Worm (Caenorhabditis elegans): Measurements from ENCODE around the gene clec-74.
"Not testable (repeated sequence)": the region's sequence is repeated elsewhere in the genome, so short reads cannot be mapped to it uniquely, and the experiment has no call there.

Gene clec-74

DNA sequence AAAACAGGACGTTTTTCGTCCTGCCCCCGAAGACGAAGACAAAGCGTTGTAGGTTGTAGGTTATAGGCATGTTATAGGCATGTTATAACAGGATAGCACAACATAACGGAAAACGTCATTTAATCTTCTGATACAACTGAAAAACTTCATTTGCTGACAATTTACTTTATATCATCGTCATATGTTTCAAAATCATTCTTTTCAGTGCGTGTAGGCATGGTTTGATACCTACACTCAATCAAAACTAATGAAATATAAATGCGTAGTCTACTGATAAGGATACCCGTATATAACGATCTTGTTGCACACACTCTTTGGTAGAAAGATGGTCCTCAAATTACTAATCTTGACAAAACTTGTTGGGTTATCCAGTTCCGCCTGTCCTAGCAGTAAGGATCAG is at the start of gene clec-74:
Gene clec-74, plus strand, starts transcription at position 301 of the 400 bp plus-strand sequence.
- TF ChIP-seq K09A11.1 (tag; optimal IDR thresholded peaks at IDR 0.05; ENCODE audit: insufficient read depth), result no peak
- TF ChIP-seq odd-2 (tag; optimal IDR thresholded peaks at IDR 0.05), result no peak
- no peak for TF ChIP-seq tbx-2 (tag; optimal IDR thresholded peaks at IDR 0.05)
- no peak for TF ChIP-seq madf-2 (tag; optimal IDR thresholded peaks at IDR 0.05)
- TF ChIP-seq syd-9 (tag; optimal IDR thresholded peaks at IDR 0.05), result no peak
- TF ChIP-seq zip-5 (tag; optimal IDR thresholded peaks at IDR 0.05), result no peak
- TF ChIP-seq sox-4 (tag; optimal IDR thresholded peaks at IDR 0.05), result no peak
- TF ChIP-seq ceh-6 (GFP tag; optimal IDR thresholded peaks at IDR 0.05), result no peak
- no peak for TF ChIP-seq hlh-8 (tag; optimal IDR thresholded peaks at IDR 0.05)
- no peak for TF ChIP-seq pqm-1 (tag; optimal IDR thresholded peaks at IDR 0.05)

DNA sequence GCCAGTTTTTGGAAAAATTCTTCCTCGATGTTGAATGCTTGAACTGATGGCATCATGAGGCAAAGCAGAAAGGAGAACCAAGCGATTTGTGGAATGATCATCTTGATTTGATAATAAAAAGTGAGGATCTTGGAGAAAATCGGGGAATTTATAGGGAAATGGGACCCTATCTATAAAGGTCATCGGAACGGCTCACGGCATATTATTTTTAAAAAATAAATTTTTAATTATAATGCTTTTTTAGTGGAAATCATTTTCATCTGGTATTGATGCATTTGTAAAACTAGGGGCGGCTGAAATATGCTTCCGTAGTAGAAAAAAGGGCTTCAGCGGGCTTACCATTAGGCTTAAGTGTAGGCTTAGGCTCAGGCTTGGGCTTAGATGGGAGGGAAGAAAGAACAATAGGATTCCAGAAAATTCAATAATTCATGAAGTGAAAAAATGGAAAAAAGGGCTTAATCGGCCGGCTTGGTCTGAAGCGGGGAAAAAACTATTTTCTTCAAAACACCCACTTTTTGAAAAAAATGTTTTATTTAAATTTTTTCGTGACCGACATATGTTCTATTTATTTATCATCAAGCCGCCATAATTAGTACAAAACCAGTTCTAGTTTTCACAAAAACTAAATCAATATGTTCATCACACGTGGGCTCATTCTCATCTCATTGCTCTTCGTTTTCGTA is 49.2 kb upstream of the clec-74 start, which contains the start of the genes F56D6.22 and F56D6.12:
Gene F56D6.22, minus strand, starts transcription at position 101 of the 683 bp plus-strand sequence.
Gene F56D6.12, plus strand, starts transcription at position 633 of the 683 bp plus-strand sequence.
- TF ChIP-seq K09A11.1 (tag; optimal IDR thresholded peaks at IDR 0.05; ENCODE audit: insufficient read depth), result no peak
- no peak for TF ChIP-seq npax-4 (tag; optimal IDR thresholded peaks at IDR 0.05)
- no peak for TF ChIP-seq ahr-1 (tag; optimal IDR thresholded peaks at IDR 0.05)
- TF ChIP-seq C08G9.2 (tag; optimal IDR thresholded peaks at IDR 0.05), result no peak
- no peak for TF ChIP-seq F13H6.1 (tag; optimal IDR thresholded peaks at IDR 0.05)
- TF ChIP-seq T23F11.4 (GFP tag; optimal IDR thresholded peaks at IDR 0.05), result no peak
- TF ChIP-seq zip-5 (tag; optimal IDR thresholded peaks at IDR 0.05), result no peak
- TF ChIP-seq hlh-30 (tag; optimal IDR thresholded peaks at IDR 0.05; ENCODE audit: insufficient read depth), result no peak
- TF ChIP-seq ceh-22 (tag; optimal IDR thresholded peaks at IDR 0.05), result no peak
- no peak for TF ChIP-seq ceh-9 (tag; optimal IDR thresholded peaks at IDR 0.05)
- no peak for TF ChIP-seq fkh-10 (GFP tag; optimal IDR thresholded peaks at IDR 0.05)
- TF ChIP-seq hlh-15 (tag; optimal IDR thresholded peaks at IDR 0.05), result no peak
- no peak for TF ChIP-seq mec-3 (tag; optimal IDR thresholded peaks at IDR 0.05; ENCODE audit: borderline replicate concordance)
- no peak for TF ChIP-seq ceh-34 (tag; optimal IDR thresholded peaks at IDR 0.05)
- TF ChIP-seq elt-4 (tag; optimal IDR thresholded peaks at IDR 0.05), result no peak
- no peak for TF ChIP-seq tbx-7 (tag; optimal IDR thresholded peaks at IDR 0.05)
- TF ChIP-seq nhr-232 (tag; optimal IDR thresholded peaks at IDR 0.05), result no peak
- TF ChIP-seq sox-4 (tag; optimal IDR thresholded peaks at IDR 0.05), result no peak
- TF ChIP-seq hlh-13 (GFP tag; optimal IDR thresholded peaks at IDR 0.05), result no peak

DNA sequence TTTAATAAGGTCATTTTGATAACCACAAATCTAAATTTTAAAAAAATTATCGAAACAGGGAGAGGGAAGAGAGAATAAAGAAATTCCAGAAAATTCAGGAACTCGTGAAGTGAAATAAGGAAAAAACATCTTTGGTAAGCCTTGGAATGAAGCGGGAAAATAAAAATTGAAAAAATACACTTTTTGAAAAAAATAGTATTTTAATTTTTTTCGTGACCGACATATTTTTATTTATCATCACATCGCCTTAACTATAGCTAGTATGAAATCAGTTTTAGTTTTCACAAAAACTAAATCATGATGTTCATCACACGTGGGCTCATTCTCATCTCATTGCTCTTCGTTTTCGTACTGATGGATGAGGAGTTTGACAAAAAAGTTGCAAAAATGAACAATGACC is 47.7 kb upstream of the clec-74 start, which contains the start of gene F56D6.13:
Gene F56D6.13, plus strand, starts transcription at position 301 of the 400 bp plus-strand sequence.
- TF ChIP-seq T23F11.4 (GFP tag; optimal IDR thresholded peaks at IDR 0.05) (no peak), fkh-10 (GFP tag; optimal IDR thresholded peaks at IDR 0.05) (no peak), pha-2 (tag; optimal IDR thresholded peaks at IDR 0.05) (no peak), Y22D7AL.16 (tag; optimal IDR thresholded peaks at IDR 0.05) (no peak), madf-2 (tag; optimal IDR thresholded peaks at IDR 0.05) (no peak), ceh-45 (GFP tag; IDR thresholded peaks at IDR 0.05) (no peak), ama-1 (optimal IDR thresholded peaks at IDR 0.05) (no peak)

DNA sequence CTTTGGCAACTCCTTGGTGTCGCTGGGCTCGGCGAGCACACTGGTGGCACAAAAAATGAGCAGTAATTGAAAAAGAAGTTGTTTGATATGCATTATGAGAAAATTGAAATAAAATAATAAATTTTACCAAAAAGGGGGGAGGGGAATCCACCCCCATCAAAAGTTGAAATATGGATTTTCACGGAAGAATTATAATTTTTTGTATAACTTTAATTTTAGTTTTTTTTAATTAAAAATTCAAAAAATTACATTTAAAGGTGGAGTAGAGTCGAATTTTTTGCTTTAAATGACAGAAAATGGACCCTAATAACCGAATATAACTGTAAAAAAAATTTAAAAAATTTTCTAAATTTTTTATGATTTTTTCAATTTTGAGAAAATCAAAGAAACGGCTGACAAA is 45.0 kb upstream of the clec-74 start, which contains the start of gene F56D6.18:
Gene F56D6.18, minus strand, starts transcription at position 101 of the 400 bp plus-strand sequence.
- not testable (repeated sequence) for TF ChIP-seq ceh-9 (tag; optimal IDR thresholded peaks at IDR 0.05); K09A11.1 (tag; optimal IDR thresholded peaks at IDR 0.05; ENCODE audit: insufficient read depth); pros-1 (tag; optimal IDR thresholded peaks at IDR 0.05)

- TF ChIP-seq elt-2 (tag; optimal IDR thresholded peaks at IDR 0.05) (no peak), fkh-6 (tag; optimal IDR thresholded peaks at IDR 0.05) (no peak), pha-4 (tag; optimal IDR thresholded peaks at IDR 0.05) (no peak), unc-55 (GFP tag; optimal IDR thresholded peaks at IDR 0.05) (no peak), unc-42 (tag; optimal IDR thresholded peaks at IDR 0.05) (no peak), hlh-6 (tag; optimal IDR thresholded peaks at IDR 0.05) (no peak), tbx-7 (tag; optimal IDR thresholded peaks at IDR 0.05) (no peak), ceh-24 (tag; optimal IDR thresholded peaks at IDR 0.05) (no peak), pag-3 (tag; optimal IDR thresholded peaks at IDR 0.05; ENCODE audit: borderline replicate concordance) (no peak), ceh-9 (tag; optimal IDR thresholded peaks at IDR 0.05) (no peak), ttx-3 (tag; optimal IDR thresholded peaks at IDR 0.05) (no peak), pqm-1 (tag; optimal IDR thresholded peaks at IDR 0.05) (no peak), mec-3 (tag; optimal IDR thresholded peaks at IDR 0.05; ENCODE audit: borderline replicate concordance) (no peak), pha-2 (tag; optimal IDR thresholded peaks at IDR 0.05) (no peak), nhr-232 (tag; optimal IDR thresholded peaks at IDR 0.05) (no peak), ama-1 (optimal IDR thresholded peaks at IDR 0.05) (no peak), gmeb-2 (tag; optimal IDR thresholded peaks at IDR 0.05) (no peak), ref-2 (tag; optimal IDR thresholded peaks at IDR 0.05) (no peak), F13H6.1 (tag; optimal IDR thresholded peaks at IDR 0.05) (no peak), sox-2 (GFP tag; IDR thresholded peaks at IDR 0.05) (no peak)
Observed at ce11 chrIV:3912598-3912997, 44.2 kb upstream of the clec-74 start, which contains the start of gene F56D6.20. Gene F56D6.20 (plus strand): TSS chrIV:3912898.
